Worm (Caenorhabditis elegans) whole organism, L4 larva: ENCODE data around the gene R08A2.7.
A peak's percentile ranks its signal among the peaks of the same experiment; 100 is the strongest.

ENCODE experiments used
- D1046.2 ChIP-seq: fragments of 200-800 bp; sonication (Bioruptor generic); IDR thresholded peaks from 2 replicates; pipeline ENCODE4 v1.3.6; 2022; ENCODE audit warnings: missing genetic modification characterization, missing compliant biosample characterization
- F37D6.2 ChIP-seq: sonication (generic microtip); optimal IDR thresholded peaks from 2 replicates; lab custom pipeline; 2016; ENCODE audit warnings: mild to moderate bottlenecking, missing genetic modification characterization, missing compliant biosample characterization
- R02D3.7 ChIP-seq: fragments of 150-350 bp; sonication (generic microtip); optimal IDR thresholded peaks from 3 replicates; lab custom pipeline; 2014; ENCODE audit warnings: missing biosample characterization, missing genetic modification characterization
- T20F7.1 ChIP-seq: fragments of 200-800 bp; sonication (Bioruptor generic); optimal IDR thresholded peaks from 2 replicates; lab custom pipeline; 2018; ENCODE audit warnings: mild to moderate bottlenecking, missing genetic modification characterization, missing compliant biosample characterization
- T26A8.4 ChIP-seq: fragments of 200-800 bp; sonication (Bioruptor generic); IDR thresholded peaks from 2 replicates; pipeline ENCODE4 v1.3.6; 2022; ENCODE audit warnings: missing genetic modification characterization, missing compliant biosample characterization
- Y48G9A.11 ChIP-seq: fragments of 200-800 bp; sonication (Bioruptor generic); IDR thresholded peaks from 2 replicates; pipeline ENCODE4 v1.3.6; 2022; ENCODE audit warnings: missing genetic modification reagents, missing genetic modification characterization, missing compliant biosample characterization
- Y5F2A.4 ChIP-seq: fragments of 200-800 bp; sonication (Bioruptor generic); optimal IDR thresholded peaks from 2 replicates; lab custom pipeline; 2018; ENCODE audit warnings: mild to moderate bottlenecking, missing genetic modification characterization, missing compliant biosample characterization
- Y75B8A.6 ChIP-seq: fragments of 200-800 bp; sonication (Bioruptor generic); IDR thresholded peaks from 2 replicates; pipeline ENCODE4 v1.3.6; 2022; ENCODE audit warnings: missing genetic modification reagents, missing genetic modification characterization, missing compliant biosample characterization
- ZK337.2 ChIP-seq: fragments of 200-800 bp; sonication (Bioruptor generic); IDR thresholded peaks from 2 replicates; pipeline ENCODE4 v1.3.6; 2022; ENCODE audit warnings: missing genetic modification reagents, missing genetic modification characterization, missing compliant biosample characterization
- arid-1 ChIP-seq: fragments of 200-800 bp; sonication (Bioruptor generic); conservative IDR thresholded peaks from 2 replicates; pipeline ENCODE4 v1.3.6; 2022; ENCODE audit warnings: missing genetic modification reagents, missing genetic modification characterization, missing compliant biosample characterization
- ceh-32 ChIP-seq: sonication (generic microtip); optimal IDR thresholded peaks from 2 replicates; lab custom pipeline; 2016; ENCODE audit warnings: mild to moderate bottlenecking, missing genetic modification characterization, missing compliant biosample characterization; ENCODE audit not compliant: poor library complexity
- ceh-44 ChIP-seq: fragments of 200-800 bp; sonication (Bioruptor generic); IDR thresholded peaks from 2 replicates; pipeline ENCODE4 v1.3.6; 2022; ENCODE audit warnings: missing genetic modification reagents, missing genetic modification characterization, missing compliant biosample characterization
- ces-1 ChIP-seq: fragments of 150-350 bp; sonication (generic microtip); optimal IDR thresholded peaks from 4 replicates; lab custom pipeline; 2014; ENCODE audit warnings: missing biosample characterization, missing genetic modification reagents, missing genetic modification characterization
- cey-2 ChIP-seq: sonication (generic microtip); optimal IDR thresholded peaks from 3 replicates; lab custom pipeline; 2017; ENCODE audit warnings: missing genetic modification characterization, mild to moderate bottlenecking, missing compliant biosample characterization, antibody characterized with exemption, borderline replicate concordance; ENCODE audit not compliant: insufficient read depth
- daf-12 ChIP-seq: fragments of 150-350 bp; optimal IDR thresholded peaks from 2 replicates; lab custom pipeline; 2014; ENCODE audit warnings: missing biosample characterization, missing genetic modification reagents, missing genetic modification characterization
- daf-19 ChIP-seq: fragments of 200-800 bp; sonication (Bioruptor generic); conservative IDR thresholded peaks from 2 replicates; pipeline ENCODE4 v1.3.6; 2022; ENCODE audit warnings: missing genetic modification characterization, missing compliant biosample characterization
- dmd-8 ChIP-seq: fragments of 200-800 bp; sonication (Bioruptor generic); IDR thresholded peaks from 2 replicates; pipeline ENCODE4 v1.3.6; 2022; ENCODE audit warnings: missing genetic modification characterization, missing compliant biosample characterization
- dpl-1 ChIP-seq: fragments of 150-350 bp; optimal IDR thresholded peaks from 2 replicates; lab custom pipeline; 2014; ENCODE audit warnings: missing biosample characterization, missing genetic modification reagents, missing genetic modification characterization
- dve-1 ChIP-seq: sonication (generic microtip); optimal IDR thresholded peaks from 2 replicates; lab custom pipeline; 2017; ENCODE audit warnings: antibody characterized with exemption, mild to moderate bottlenecking, missing genetic modification characterization, missing compliant biosample characterization; ENCODE audit not compliant: insufficient read depth
- egl-27 ChIP-seq: sonication (generic microtip); optimal IDR thresholded peaks from 3 replicates; lab custom pipeline; 2017; ENCODE audit warnings: missing biosample characterization, missing genetic modification reagents, missing genetic modification characterization
- gei-8 ChIP-seq: fragments of 200-800 bp; sonication (Bioruptor generic); optimal IDR thresholded peaks from 2 replicates; lab custom pipeline; 2018; ENCODE audit warnings: mild to moderate bottlenecking, missing genetic modification characterization, missing compliant biosample characterization
- jun-1 ChIP-seq: fragments of 150-350 bp; optimal IDR thresholded peaks from 2 replicates; lab custom pipeline; 2014; ENCODE audit warnings: missing biosample characterization, missing genetic modification reagents, missing genetic modification characterization
- lir-3 ChIP-seq: sonication (generic microtip); optimal IDR thresholded peaks from 2 replicates; lab custom pipeline; 2016; ENCODE audit warnings: mild to moderate bottlenecking, missing genetic modification characterization, missing compliant biosample characterization
- lsy-2 ChIP-seq, 2 experiments: fragments of 150-350 bp in 1 of 2; sonication (generic microtip) in 1 of 2; optimal IDR thresholded peaks; 2 replicates each; lab custom pipeline; 2014 to 2017; ENCODE audit warnings: missing biosample characterization in 2 of 2, missing genetic modification characterization in 2 of 2
- madf-9 ChIP-seq: fragments of 200-800 bp; sonication (Bioruptor generic); conservative IDR thresholded peaks from 2 replicates; pipeline ENCODE4 v1.3.6; 2022; ENCODE audit warnings: missing genetic modification reagents, missing genetic modification characterization, missing compliant biosample characterization
- mdl-1 ChIP-seq, 2 experiments: fragments of 150-350 bp in 1 of 2; sonication (generic microtip) in 1 of 2; optimal IDR thresholded peaks; 2 replicates each; lab custom pipeline; 2014 to 2017; ENCODE audit warnings: missing biosample characterization in 2 of 2, missing genetic modification characterization in 2 of 2
- mes-2 ChIP-seq: sonication (generic microtip); optimal IDR thresholded peaks from 2 replicates; lab custom pipeline; 2016; ENCODE audit warnings: missing genotype, mild to moderate bottlenecking, missing genetic modification characterization, missing compliant biosample characterization; ENCODE audit not compliant: poor library complexity, severe bottlenecking
- mxl-3 ChIP-seq: fragments of 200-800 bp; sonication (Bioruptor generic); optimal IDR thresholded peaks from 2 replicates; lab custom pipeline; 2018; ENCODE audit warnings: mild to moderate bottlenecking, missing genetic modification characterization, missing compliant biosample characterization
- nhr-102 ChIP-seq: sonication (generic microtip); optimal IDR thresholded peaks from 2 replicates; lab custom pipeline; 2016; ENCODE audit warnings: mild to moderate bottlenecking, missing genetic modification characterization, moderate library complexity, missing compliant biosample characterization
- nhr-111 ChIP-seq: fragments of 200-800 bp; sonication (Bioruptor generic); optimal IDR thresholded peaks from 2 replicates; lab custom pipeline; 2018; ENCODE audit warnings: mild to moderate bottlenecking, missing genetic modification characterization, missing compliant biosample characterization
- nhr-237 ChIP-seq: sonication (generic microtip); optimal IDR thresholded peaks from 2 replicates; lab custom pipeline; 2017; ENCODE audit warnings: missing biosample characterization, missing genetic modification characterization
- nhr-25 ChIP-seq: sonication (generic microtip); optimal IDR thresholded peaks from 2 replicates; lab custom pipeline; 2017; ENCODE audit warnings: missing genetic modification characterization, mild to moderate bottlenecking, missing compliant biosample characterization, antibody characterized with exemption, moderate library complexity, borderline replicate concordance; ENCODE audit not compliant: insufficient read depth
- nhr-48 ChIP-seq: sonication (generic microtip); optimal IDR thresholded peaks from 2 replicates; lab custom pipeline; 2016; ENCODE audit warnings: mild to moderate bottlenecking, missing genetic modification characterization, missing compliant biosample characterization
- nhr-77 ChIP-seq: fragments of 150-350 bp; optimal IDR thresholded peaks from 2 replicates; lab custom pipeline; 2014; ENCODE audit warnings: missing biosample characterization, missing genetic modification characterization
- pha-4 ChIP-seq, 2 experiments: fragments of 150-350 bp in 1 of 2; fragments of 200-800 bp in 1 of 2; sonication (Bioruptor generic) in 1 of 2; IDR thresholded peaks in 1 of 2; optimal IDR thresholded peaks in 1 of 2; 2 replicates each; pipeline versions ENCODE4 v1.3.6 to Lab custom; 2014 to 2022; ENCODE audit warnings: missing genetic modification characterization in 2 of 2, missing genetic modification reagents in 2 of 2, missing biosample characterization in 1 of 2, missing compliant biosample characterization in 1 of 2
- pqm-1 ChIP-seq: sonication (generic microtip); optimal IDR thresholded peaks from 2 replicates; lab custom pipeline; 2017; ENCODE audit warnings: missing biosample characterization, missing genetic modification characterization
- rbr-2 ChIP-seq: sonication (generic microtip); optimal IDR thresholded peaks from 2 replicates; lab custom pipeline; 2016; ENCODE audit warnings: missing genotype, missing genetic modification characterization, missing compliant biosample characterization
- sdz-12 ChIP-seq: fragments of 200-800 bp; sonication (Bioruptor generic); optimal IDR thresholded peaks from 2 replicates; lab custom pipeline; 2018; ENCODE audit warnings: mild to moderate bottlenecking, missing genetic modification characterization, missing compliant biosample characterization
- set-16 ChIP-seq: fragments of 200-800 bp; sonication (Bioruptor generic); IDR thresholded peaks from 2 replicates; pipeline ENCODE4 v1.3.6; 2022; ENCODE audit warnings: missing genetic modification reagents, missing genetic modification characterization, missing compliant biosample characterization
- snpc-1.2 ChIP-seq: fragments of 200-800 bp; sonication (Bioruptor generic); IDR thresholded peaks from 2 replicates; pipeline ENCODE4 v1.3.6; 2022; ENCODE audit warnings: missing genetic modification reagents, missing genetic modification characterization, missing compliant biosample characterization
- spr-3 ChIP-seq: fragments of 200-800 bp; sonication (Bioruptor generic); optimal IDR thresholded peaks from 2 replicates; lab custom pipeline; 2018; ENCODE audit warnings: mild to moderate bottlenecking, missing genetic modification characterization, missing compliant biosample characterization
- unc-39 ChIP-seq: sonication (generic microtip); optimal IDR thresholded peaks from 2 replicates; lab custom pipeline; 2017; ENCODE audit warnings: missing biosample characterization, missing genetic modification characterization
- unc-62 ChIP-seq, 3 experiments: fragments of 150-350 bp in 1 of 3; sonication (generic microtip); optimal IDR thresholded peaks in 2 of 3; peaks in 1 of 3; 1 replicate in 1 of 3; 2 replicates in 2 of 3; lab custom pipeline; 2014 to 2017; ENCODE audit warnings: missing biosample characterization in 3 of 3, missing genetic modification characterization in 3 of 3, missing genetic modification reagents in 3 of 3, missing genotype in 1 of 3
- zfp-2 ChIP-seq: sonication (generic microtip); optimal IDR thresholded peaks from 2 replicates; lab custom pipeline; 2016; ENCODE audit warnings: mild to moderate bottlenecking, missing genetic modification characterization, missing compliant biosample characterization
- zip-11 ChIP-seq: fragments of 200-800 bp; sonication (Bioruptor generic); IDR thresholded peaks from 2 replicates; pipeline ENCODE4 v1.3.6; 2022; ENCODE audit warnings: missing genetic modification characterization, missing compliant biosample characterization
- ztf-11 ChIP-seq: fragments of 150-350 bp; optimal IDR thresholded peaks from 2 replicates; lab custom pipeline; 2014; ENCODE audit warnings: missing biosample characterization, missing genetic modification characterization
- ztf-7 ChIP-seq: fragments of 150-350 bp; optimal IDR thresholded peaks from 2 replicates; lab custom pipeline; 2014; ENCODE audit warnings: missing biosample characterization, missing genetic modification characterization

Gene R08A2.7

DNA sequence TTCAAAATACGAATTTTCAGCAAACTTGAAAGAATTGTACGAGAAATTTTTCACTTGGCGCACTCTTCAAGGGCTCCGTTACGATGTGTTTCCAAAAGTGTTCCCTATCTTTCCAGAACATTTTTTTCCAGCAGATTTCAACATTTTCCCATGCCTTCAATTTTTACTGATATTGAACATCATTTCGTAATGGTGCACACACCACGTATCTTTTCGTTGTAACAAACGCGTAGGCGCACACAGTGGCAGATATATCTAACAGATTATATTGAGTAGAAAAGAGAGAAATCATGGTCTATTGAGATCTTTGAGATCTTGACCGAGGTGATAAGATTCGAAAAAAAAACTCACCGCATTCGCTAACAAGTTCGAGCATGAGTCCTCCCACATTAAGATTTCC lies 27.4 kb upstream of the R08A2.7 start:
- TF ChIP-seq nhr-48 (tag; lab: Kevin White, UChicago) (no peak), mxl-3 (GFP tag; lab: Kevin White, UChicago) (no peak), jun-1 (no peak), D1046.2 (no peak), dmd-8 (GFP tag; lab: Robert Waterston, UW) (no peak), nhr-25 (no peak), ceh-44 (no peak), snpc-1.2 (GFP tag; lab: Robert Waterston, UW) (no peak), dpl-1 (GFP tag; lab: Kevin White, UChicago) (no peak), pha-4 (GFP tag; IDR thresholded peaks at IDR 0.05; lab: Robert Waterston, UW) (no peak), pha-4 (tag; optimal IDR thresholded peaks at IDR 0.05; lab: Kevin White, UChicago) (no peak), ZK337.2 (no peak), zip-11 (GFP tag; lab: Robert Waterston, UW) (no peak), madf-9 (GFP tag; lab: Robert Waterston, UW) (no peak), nhr-111 (GFP tag; lab: Kevin White, UChicago) (no peak), gei-8 (no peak), sdz-12 (GFP tag; lab: Kevin White, UChicago) (no peak), ces-1 (GFP tag; lab: Kevin White, UChicago) (no peak), ztf-11 (tag; lab: Kevin White, UChicago) (no peak), Y48G9A.11 (GFP tag; lab: Robert Waterston, UW) (no peak), daf-12 (tag; lab: Kevin White, UChicago) (no peak)
- TF ChIP-seq, all 104 proteins: peak for 0

DNA sequence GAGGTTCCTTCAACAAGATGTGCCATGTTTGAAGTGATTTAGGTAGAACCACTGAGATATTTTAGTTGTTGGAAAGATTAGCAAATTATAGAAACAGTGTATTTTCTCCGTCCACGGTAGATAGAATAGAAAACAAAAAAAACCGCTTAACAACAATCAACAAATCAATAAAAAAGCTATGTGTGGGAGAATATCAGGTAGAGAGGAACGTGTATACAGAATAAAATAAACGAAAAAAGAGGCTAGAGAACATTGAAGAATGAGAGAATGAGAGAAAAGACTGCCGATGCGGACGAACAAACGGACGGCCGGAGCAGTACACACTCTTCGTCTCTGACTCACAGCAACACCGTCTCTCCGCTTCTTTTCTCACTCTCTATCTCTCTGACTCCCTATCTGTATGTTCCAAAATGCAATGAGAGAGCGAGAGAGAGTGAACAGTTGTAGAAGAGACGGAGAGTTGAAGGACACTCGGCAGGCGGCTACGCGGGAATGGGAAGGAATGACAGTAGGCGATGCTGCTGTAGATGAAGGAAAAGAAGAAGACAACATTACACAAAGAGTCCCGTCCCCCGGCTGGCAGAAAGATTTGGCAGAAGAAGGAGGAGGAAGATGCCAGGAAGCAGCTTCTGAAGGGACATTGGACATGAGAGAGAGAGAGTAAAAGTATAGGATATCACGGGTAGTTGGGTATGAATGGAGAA lies 26.4 kb upstream of the R08A2.7 start, which contains the start of gene unc-112:
Gene unc-112, minus strand, starts transcription at position 51 of the 704 bp plus-strand sequence.
- TF ChIP-seq lir-3 (tag; lab: Kevin White, UChicago) (no peak), ceh-32 (tag; lab: Kevin White, UChicago) (no peak), mdl-1 (tag; optimal IDR thresholded peaks at IDR 0.05; lab: Kevin White, UChicago) (peak in 1 of 2 experiments; percentile 77), nhr-111 (GFP tag; lab: Kevin White, UChicago) (no peak), unc-62 (GFP tag; optimal IDR thresholded peaks at IDR 0.05 in 1 of 2; lab: Kevin White, UChicago) (no peak), unc-62 (tag; optimal IDR thresholded peaks at IDR 0.05; lab: Kevin White, UChicago) (no peak), nhr-77 (tag; lab: Kevin White, UChicago) (peak; percentile 54), Y5F2A.4 (no peak), nhr-102 (tag; lab: Kevin White, UChicago) (no peak), arid-1 (GFP tag; lab: Robert Waterston, UW) (0 out of 2 replicates have a peak, but pooled peaks have one; percentile 19), R02D3.7 (tag; lab: Kevin White, UChicago) (no peak), cey-2 (tag; lab: Kevin White, UChicago) (peak; percentile 24), set-16 (GFP tag; lab: Robert Waterston, UW) (peak; percentile 45), mes-2 (tag; lab: Kevin White, UChicago) (peak; percentile 61), snpc-1.2 (GFP tag; lab: Robert Waterston, UW) (no peak), ztf-7 (tag; lab: Kevin White, UChicago) (no peak), rbr-2 (peak; percentile 69), nhr-48 (tag; lab: Kevin White, UChicago) (peak; percentile 25), spr-3 (GFP tag; lab: Kevin White, UChicago) (no peak), F37D6.2 (no peak), egl-27 (tag; lab: Kevin White, UChicago) (no peak), T20F7.1 (GFP tag; lab: Kevin White, UChicago) (no peak), T26A8.4 (GFP tag; lab: Robert Waterston, UW) (peak; percentile 24; the same call in 1 of the 2 replicates), dve-1 (tag; lab: Kevin White, UChicago) (peak; percentile 84), unc-39 (tag; lab: Kevin White, UChicago) (no peak), pqm-1 (tag; lab: Kevin White, UChicago) (peak; percentile 84), zfp-2 (tag; lab: Kevin White, UChicago) (no peak), Y75B8A.6 (GFP tag; lab: Robert Waterston, UW) (no peak), nhr-237 (tag; lab: Kevin White, UChicago) (no peak), lsy-2 (tag; optimal IDR thresholded peaks at IDR 0.05; lab: Kevin White, UChicago) (peak; percentile 44 to 82), daf-12 (tag; lab: Kevin White, UChicago) (no peak), ceh-44 (no peak), daf-19 (GFP tag; lab: Robert Waterston, UW) (no peak)
